Worm (Caenorhabditis elegans) whole organism, young adult: ENCODE measurements around the gene zyg-11.

Experiments used
- B0261.1 ChIP-seq: sonication (generic microtip); optimal IDR thresholded peaks from 2 replicates; lab custom pipeline; 2016; ENCODE audit warnings: mild to moderate bottlenecking, missing genetic modification characterization, moderate library complexity, missing compliant biosample characterization
- F37B4.10 ChIP-seq: fragments of 200-800 bp; sonication (Bioruptor generic); IDR thresholded peaks from 2 replicates; pipeline ENCODE4 v1.3.6; 2022; ENCODE audit warnings: missing genetic modification characterization, missing compliant biosample characterization
- F39B2.1 ChIP-seq: fragments of 200-800 bp; sonication (Bioruptor generic); IDR thresholded peaks from 2 replicates; pipeline ENCODE4 v1.3.6; 2022; ENCODE audit warnings: missing genetic modification reagents, missing genetic modification characterization, missing compliant biosample characterization
- Y53G8AR.9 ChIP-seq: fragments of 200-800 bp; sonication (Bioruptor generic); conservative IDR thresholded peaks from 2 replicates; pipeline ENCODE4 v1.3.6; 2022; ENCODE audit warnings: missing genetic modification reagents, missing genetic modification characterization, missing compliant biosample characterization
- Y56A3A.18 ChIP-seq: fragments of 200-800 bp; sonication (Bioruptor generic); IDR thresholded peaks from 2 replicates; pipeline ENCODE4 v1.3.6; 2022; ENCODE audit warnings: missing genetic modification reagents, missing genetic modification characterization, missing compliant biosample characterization
- Y67H2A.10 ChIP-seq: fragments of 200-800 bp; sonication (Bioruptor generic); conservative IDR thresholded peaks from 2 replicates; pipeline ENCODE4 v1.3.6; 2022; ENCODE audit warnings: missing genetic modification reagents, missing genetic modification characterization, missing compliant biosample characterization
- Y79H2A.3 ChIP-seq: fragments of 200-800 bp; sonication (Bioruptor generic); conservative IDR thresholded peaks from 2 replicates; pipeline ENCODE4 v1.3.6; 2022; ENCODE audit warnings: missing genetic modification reagents, missing genetic modification characterization, missing compliant biosample characterization
- Y95B8A.8 ChIP-seq: fragments of 200-800 bp; sonication (Bioruptor generic); IDR thresholded peaks from 2 replicates; pipeline ENCODE4 v1.3.6; 2022; ENCODE audit warnings: missing genetic modification reagents, missing genetic modification characterization, missing compliant biosample characterization
- attf-3 ChIP-seq: fragments of 200-800 bp; sonication (Bioruptor generic); conservative IDR thresholded peaks from 2 replicates; pipeline ENCODE4 v1.3.6; 2022; ENCODE audit warnings: missing genetic modification reagents, missing genetic modification characterization, missing compliant biosample characterization
- attf-6 ChIP-seq: fragments of 200-800 bp; sonication (Bioruptor generic); IDR thresholded peaks from 2 replicates; pipeline ENCODE4 v1.3.6; 2022; ENCODE audit warnings: missing genetic modification reagents, missing genetic modification characterization, missing compliant biosample characterization
- ccch-3 ChIP-seq: fragments of 200-800 bp; sonication (Bioruptor generic); optimal IDR thresholded peaks from 2 replicates; lab custom pipeline; 2018; ENCODE audit warnings: mild to moderate bottlenecking, missing genetic modification characterization, missing compliant biosample characterization
- cebp-1 ChIP-seq, 2 experiments: fragments of 200-800 bp in 1 of 2; sonication (Bioruptor generic) in 1 of 2; sonication (generic microtip) in 1 of 2; IDR thresholded peaks in 1 of 2; optimal IDR thresholded peaks in 1 of 2; 2 replicates each; pipeline versions ENCODE4 v1.3.6 to Lab custom; 2017 to 2022; ENCODE audit warnings: missing compliant biosample characterization in 2 of 2, missing genetic modification characterization in 2 of 2, mild to moderate bottlenecking in 1 of 2, missing genetic modification reagents in 1 of 2, moderate library complexity in 1 of 2
- ceh-27 ChIP-seq: fragments of 200-800 bp; sonication (Bioruptor generic); optimal IDR thresholded peaks from 2 replicates; lab custom pipeline; 2018; ENCODE audit warnings: mild to moderate bottlenecking, missing genetic modification characterization, moderate library complexity, missing compliant biosample characterization
- ceh-40 ChIP-seq: fragments of 200-800 bp; sonication (Bioruptor generic); IDR thresholded peaks from 2 replicates; pipeline ENCODE4 v1.3.6; 2022; ENCODE audit warnings: missing genetic modification characterization, missing compliant biosample characterization
- ceh-79 ChIP-seq: sonication (generic microtip); optimal IDR thresholded peaks from 2 replicates; lab custom pipeline; 2017; ENCODE audit warnings: mild to moderate bottlenecking, missing genetic modification characterization, missing compliant biosample characterization
- chd-7 ChIP-seq: sonication (generic microtip); optimal IDR thresholded peaks from 2 replicates; lab custom pipeline; 2016; ENCODE audit warnings: mild to moderate bottlenecking, missing genetic modification characterization, moderate library complexity, missing compliant biosample characterization
- die-1 ChIP-seq: sonication (generic microtip); optimal IDR thresholded peaks from 2 replicates; lab custom pipeline; 2016; ENCODE audit warnings: missing genotype, mild to moderate bottlenecking, missing genetic modification characterization, missing compliant biosample characterization
- dox-1 ChIP-seq: fragments of 200-800 bp; sonication (Bioruptor generic); IDR thresholded peaks from 2 replicates; pipeline ENCODE4 v1.3.6; 2022; ENCODE audit warnings: missing genetic modification reagents, missing genetic modification characterization, missing compliant biosample characterization
- efl-1 ChIP-seq: fragments of 150-350 bp; optimal IDR thresholded peaks from 2 replicates; lab custom pipeline; 2014; ENCODE audit warnings: missing biosample characterization, missing genetic modification reagents, missing genetic modification characterization
- egl-18 ChIP-seq: fragments of 200-800 bp; sonication (Bioruptor generic); IDR thresholded peaks from 2 replicates; pipeline ENCODE4 v1.3.6; 2022; ENCODE audit warnings: missing genetic modification reagents, missing genetic modification characterization, missing compliant biosample characterization
- egrh-3 ChIP-seq: fragments of 200-800 bp; sonication (Bioruptor generic); IDR thresholded peaks from 2 replicates; pipeline ENCODE4 v1.3.6; 2022; ENCODE audit warnings: missing genetic modification reagents, missing genetic modification characterization, missing compliant biosample characterization
- hlh-26 ChIP-seq: fragments of 200-800 bp; sonication (Bioruptor generic); conservative IDR thresholded peaks from 2 replicates; pipeline ENCODE4 v1.3.6; 2022; ENCODE audit warnings: missing genetic modification reagents, missing genetic modification characterization, missing compliant biosample characterization
- hmg-1.2 ChIP-seq: fragments of 200-800 bp; sonication (Bioruptor generic); IDR thresholded peaks from 2 replicates; pipeline ENCODE4 v1.3.6; 2022; ENCODE audit warnings: missing genetic modification reagents, missing genetic modification characterization, missing compliant biosample characterization
- let-607 ChIP-seq, 2 experiments: fragments of 200-800 bp in 1 of 2; sonication (Bioruptor generic) in 1 of 2; sonication (generic microtip) in 1 of 2; optimal IDR thresholded peaks; 2 replicates each; lab custom pipeline; 2016 to 2018; ENCODE audit warnings: mild to moderate bottlenecking in 2 of 2, missing compliant biosample characterization in 2 of 2, missing genetic modification characterization in 2 of 2, moderate library complexity in 2 of 2, missing genotype in 1 of 2
- lin-26 ChIP-seq: fragments of 200-800 bp; sonication (Bioruptor generic); IDR thresholded peaks from 2 replicates; pipeline ENCODE4 v1.3.6; 2022; ENCODE audit warnings: missing genetic modification reagents, missing genetic modification characterization, missing compliant biosample characterization
- lin-35 ChIP-seq, 3 experiments: fragments of 150-350 bp in 2 of 3; sonication (generic microtip) in 1 of 3; optimal IDR thresholded peaks; 2 replicates each; lab custom pipeline; 2014 to 2018; ENCODE audit warnings: missing biosample characterization in 3 of 3, missing genetic modification characterization in 3 of 3, missing genetic modification reagents in 3 of 3
- lin-54 ChIP-seq: fragments of 200-800 bp; sonication (Bioruptor generic); optimal IDR thresholded peaks from 2 replicates; lab custom pipeline; 2018; ENCODE audit warnings: mild to moderate bottlenecking, missing genetic modification characterization, missing compliant biosample characterization
- lir-1 ChIP-seq: fragments of 200-800 bp; sonication (Bioruptor generic); conservative IDR thresholded peaks from 2 replicates; pipeline ENCODE4 v1.3.6; 2022; ENCODE audit warnings: missing genetic modification reagents, missing genetic modification characterization, missing compliant biosample characterization
- mcd-1 ChIP-seq: fragments of 200-800 bp; sonication (Bioruptor generic); IDR thresholded peaks from 2 replicates; pipeline ENCODE4 v1.3.6; 2022; ENCODE audit warnings: missing genetic modification reagents, missing genetic modification characterization, missing compliant biosample characterization
- mel-28 ChIP-seq: sonication (generic microtip); optimal IDR thresholded peaks from 2 replicates; lab custom pipeline; 2016; ENCODE audit warnings: borderline replicate concordance, mild to moderate bottlenecking, missing genetic modification characterization, missing compliant biosample characterization
- mes-4 ChIP-seq: sonication (generic microtip); optimal IDR thresholded peaks from 2 replicates; lab custom pipeline; 2016; ENCODE audit warnings: missing genotype, missing genetic modification characterization, missing compliant biosample characterization
- mxl-1 ChIP-seq: sonication (generic microtip); optimal IDR thresholded peaks from 2 replicates; lab custom pipeline; 2016; ENCODE audit warnings: missing genetic modification characterization, missing compliant biosample characterization
- nfya-1 ChIP-seq: sonication (generic microtip); optimal IDR thresholded peaks from 2 replicates; lab custom pipeline; 2017; ENCODE audit warnings: antibody characterized with exemption, missing compliant biosample characterization, missing genetic modification characterization, borderline replicate concordance; ENCODE audit not compliant: insufficient read depth
- nfyb-1 ChIP-seq: fragments of 200-800 bp; sonication (Bioruptor generic); IDR thresholded peaks from 2 replicates; pipeline ENCODE4 v1.3.6; 2022; ENCODE audit warnings: missing genetic modification reagents, missing genetic modification characterization, missing compliant biosample characterization
- nhr-80 ChIP-seq: sonication (generic microtip); optimal IDR thresholded peaks from 2 replicates; lab custom pipeline; 2016; ENCODE audit warnings: missing genetic modification characterization, missing compliant biosample characterization
- pbrm-1 ChIP-seq: fragments of 200-800 bp; sonication (Bioruptor generic); IDR thresholded peaks from 2 replicates; pipeline ENCODE4 v1.3.6; 2022; ENCODE audit warnings: missing genetic modification reagents, missing genetic modification characterization, missing compliant biosample characterization
- rec-8 ChIP-seq, 2 experiments: sonication (generic microtip); optimal IDR thresholded peaks; 2 replicates each; lab custom pipeline; 2016; ENCODE audit warnings: mild to moderate bottlenecking in 2 of 2, missing genetic modification characterization in 2 of 2, missing genetic modification reagents in 2 of 2, missing genotype in 2 of 2, missing biosample characterization in 1 of 2, missing compliant biosample characterization in 1 of 2, moderate library complexity in 1 of 2
- rpc-1 ChIP-seq, 2 experiments: fragments of 150-350 bp in 1 of 2; sonication (generic microtip) in 1 of 2; optimal IDR thresholded peaks; 2 replicates each; lab custom pipeline; 2014 to 2018; ENCODE audit warnings: missing biosample characterization in 1 of 2, missing genetic modification characterization in 1 of 2, missing genetic modification reagents in 1 of 2, missing genotype in 1 of 2
- sdz-38 ChIP-seq: sonication (generic microtip); optimal IDR thresholded peaks from 2 replicates; lab custom pipeline; 2016; ENCODE audit warnings: missing genotype, missing genetic modification characterization, missing compliant biosample characterization
- tlf-1 ChIP-seq: fragments of 200-800 bp; sonication (Bioruptor generic); optimal IDR thresholded peaks from 2 replicates; lab custom pipeline; 2018; ENCODE audit warnings: mild to moderate bottlenecking, missing genetic modification characterization, missing compliant biosample characterization
- unc-130 ChIP-seq: sonication (generic microtip); optimal IDR thresholded peaks from 2 replicates; lab custom pipeline; 2016; ENCODE audit warnings: missing genetic modification reagents, missing genetic modification characterization, missing compliant biosample characterization
- xnd-1 ChIP-seq: sonication (generic microtip); optimal IDR thresholded peaks from 2 replicates; lab custom pipeline; 2016; ENCODE audit warnings: missing genotype, missing genetic modification reagents, missing genetic modification characterization, missing compliant biosample characterization
- zfh-2 ChIP-seq: fragments of 200-800 bp; sonication (Bioruptor generic); conservative IDR thresholded peaks from 2 replicates; pipeline ENCODE4 v1.3.6; 2022; ENCODE audit warnings: missing genetic modification reagents, missing genetic modification characterization, missing compliant biosample characterization
- zim-3 ChIP-seq: sonication (generic microtip); optimal IDR thresholded peaks from 2 replicates; lab custom pipeline; 2017; ENCODE audit warnings: mild to moderate bottlenecking, missing genetic modification characterization, moderate library complexity, missing compliant biosample characterization
- ztf-18 ChIP-seq: sonication (generic microtip); optimal IDR thresholded peaks from 2 replicates; lab custom pipeline; 2016; ENCODE audit warnings: missing genotype, mild to moderate bottlenecking, missing genetic modification characterization, missing compliant biosample characterization
- ztf-26 ChIP-seq: sonication (generic microtip); optimal IDR thresholded peaks from 2 replicates; lab custom pipeline; 2017; ENCODE audit warnings: missing genetic modification characterization, missing compliant biosample characterization
- ztf-3 ChIP-seq: fragments of 200-800 bp; sonication (Bioruptor generic); optimal IDR thresholded peaks from 2 replicates; lab custom pipeline; 2018; ENCODE audit warnings: mild to moderate bottlenecking, missing genetic modification characterization, missing compliant biosample characterization

zyg-11 gene

DNA sequence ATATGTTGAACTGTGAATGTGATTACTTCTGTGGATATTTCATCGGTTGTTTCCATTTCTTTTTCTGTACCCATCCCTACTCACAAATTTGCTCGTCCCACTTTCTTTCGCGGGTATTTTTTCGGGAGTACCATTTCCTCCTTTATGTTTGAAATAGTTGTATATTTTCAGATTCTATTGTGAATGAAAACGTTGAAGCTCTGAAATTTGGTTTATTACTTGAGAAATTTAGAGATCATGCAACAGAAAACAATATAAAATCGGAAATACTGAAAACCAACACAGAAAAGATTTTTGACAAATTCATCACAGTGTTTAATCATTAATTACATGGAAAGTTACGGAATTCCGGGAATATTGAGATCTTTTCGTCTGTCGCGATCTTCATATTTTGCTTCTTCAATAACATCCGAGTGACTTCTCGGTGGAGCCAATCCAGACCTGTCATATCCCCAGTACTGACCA is 3.1 kb downstream of the zyg-11 start (continued):
- TF ChIP-seq mcd-1 (GFP tag; lab: Robert Waterston, UW): 0 out of 2 replicates have a peak, but pooled peaks have one; percentile 21
- TF ChIP-seq F39B2.1 (GFP tag; lab: Robert Waterston, UW): peak; percentile 28; the same call in 1 of the 2 replicates
- no peak for TF ChIP-seq hlh-26
- TF ChIP-seq Y79H2A.3 (GFP tag; lab: Robert Waterston, UW): peak; percentile 84
- no peak for TF ChIP-seq zfh-2 (GFP tag; lab: Robert Waterston, UW)
- no peak for TF ChIP-seq ceh-27 (GFP tag; lab: Kevin White, UChicago)
- TF ChIP-seq ccch-3 (GFP tag; lab: Kevin White, UChicago): no peak
- TF ChIP-seq lir-1 (GFP tag; lab: Robert Waterston, UW): no peak
- no peak for TF ChIP-seq nfya-1
- peak; percentile 17; the same call in 1 of the 2 replicates for TF ChIP-seq cebp-1 (GFP tag; IDR thresholded peaks at IDR 0.05; lab: Robert Waterston, UW)
- TF ChIP-seq cebp-1 (tag; optimal IDR thresholded peaks at IDR 0.05; lab: Kevin White, UChicago): peak; percentile 73
- peak; percentile 9 for TF ChIP-seq zim-3 (tag; lab: Kevin White, UChicago)
- TF ChIP-seq sdz-38 (tag; lab: Kevin White, UChicago): no peak
- peak; percentile 57; the same call in 1 of the 2 replicates for TF ChIP-seq ceh-40 (GFP tag; lab: Robert Waterston, UW)
- no peak for TF ChIP-seq egrh-3 (GFP tag; lab: Robert Waterston, UW)
- no peak for TF ChIP-seq let-607 (tag; optimal IDR thresholded peaks at IDR 0.05; lab: Kevin White, UChicago)
- peak; percentile 22 for TF ChIP-seq die-1 (tag; lab: Kevin White, UChicago)
- TF ChIP-seq Y95B8A.8 (GFP tag; lab: Robert Waterston, UW): peak; percentile 68; the same call in 1 of the 2 replicates
- TF ChIP-seq ceh-79 (tag; lab: Kevin White, UChicago): peak; percentile 50
- peak; percentile 14; the same call in 1 of the 2 replicates for TF ChIP-seq Y56A3A.18 (GFP tag; lab: Robert Waterston, UW)
- TF ChIP-seq ztf-18: no peak
- TF ChIP-seq ztf-3: peak; percentile 5
- TF ChIP-seq pbrm-1 (GFP tag; lab: Robert Waterston, UW): 0 out of 2 replicates have a peak, but pooled peaks have one; percentile 14
- TF ChIP-seq nfyb-1 (GFP tag; lab: Robert Waterston, UW): peak; percentile 71
- TF ChIP-seq lin-35 (GFP tag; optimal IDR thresholded peaks at IDR 0.05; lab: Kevin White, UChicago): no peak
- TF ChIP-seq efl-1: no peak
- no peak for TF ChIP-seq unc-130 (GFP tag; lab: Kevin White, UChicago)
- TF ChIP-seq xnd-1: no peak
- TF ChIP-seq attf-3: no peak
- peak; percentile 32; the same call in 1 of the 2 replicates for TF ChIP-seq hmg-1.2 (GFP tag; lab: Robert Waterston, UW)
- peak; percentile 44; the same call in 1 of the 2 replicates for TF ChIP-seq Y53G8AR.9
- no peak for TF ChIP-seq B0261.1
- no peak for TF ChIP-seq egl-18 (GFP tag; lab: Robert Waterston, UW)
- TF ChIP-seq chd-7: peak; percentile 61
- no peak for TF ChIP-seq Y67H2A.10 (GFP tag; lab: Robert Waterston, UW)
- no peak for TF ChIP-seq mes-4 (tag; lab: Kevin White, UChicago)
- no peak for TF ChIP-seq mxl-1 (tag; lab: Kevin White, UChicago)
- peak; percentile 31; the same call in 1 of the 2 replicates for TF ChIP-seq dox-1 (GFP tag; lab: Robert Waterston, UW)
- TF ChIP-seq nhr-80 (tag; lab: Kevin White, UChicago): no peak
- no peak for TF ChIP-seq rec-8 (tag; optimal IDR thresholded peaks at IDR 0.05; lab: Kevin White, UChicago)
- no peak for TF ChIP-seq mel-28 (tag; lab: Kevin White, UChicago)
- TF ChIP-seq ztf-26 (tag; lab: Kevin White, UChicago): peak; percentile 55
- no peak for TF ChIP-seq lin-54
- peak; percentile 56; the same call in 1 of the 2 replicates for TF ChIP-seq attf-6
- TF ChIP-seq lin-26 (GFP tag; lab: Robert Waterston, UW): peak; percentile 33; the same call in 1 of the 2 replicates
- no peak for TF ChIP-seq F37B4.10 (GFP tag; lab: Robert Waterston, UW)
- peak; percentile 67 for TF ChIP-seq tlf-1 (GFP tag; lab: Kevin White, UChicago)
- no peak for TF ChIP-seq rpc-1 (optimal IDR thresholded peaks at IDR 0.05; lab: Kevin White, UChicago)
- TF ChIP-seq rpc-1 (tag; optimal IDR thresholded peaks at IDR 0.05; lab: Kevin White, UChicago): no peak
